Worm (Caenorhabditis elegans) whole organism, early embryonic: Measurements from ENCODE around the gene wdr-31.

Experiments
- ama-1 ChIP-seq: fragments of 150-350 bp; optimal IDR thresholded peaks from 2 replicates; lab custom pipeline; 2014
- ceh-36 ChIP-seq: sonication (generic microtip); optimal IDR thresholded peaks from 2 replicates; lab custom pipeline; 2016; ENCODE audit warnings: missing genetic modification characterization, inconsistent platforms, missing compliant biosample characterization
- ets-7 ChIP-seq: sonication (generic microtip); optimal IDR thresholded peaks from 2 replicates; lab custom pipeline; 2016; ENCODE audit warnings: missing genotype, missing genetic modification characterization, missing compliant biosample characterization
- flt-1 ChIP-seq: fragments of 200-800 bp; sonication (Bioruptor generic); IDR thresholded peaks from 2 replicates; pipeline ENCODE4 v1.3.6; 2022; ENCODE audit warnings: missing genetic modification characterization, missing compliant biosample characterization
- sea-1 ChIP-seq: fragments of 200-800 bp; sonication (Bioruptor generic); conservative IDR thresholded peaks from 2 replicates; pipeline ENCODE4 v1.3.6; 2022; ENCODE audit warnings: missing genetic modification characterization, missing compliant biosample characterization
- tbx-37 ChIP-seq: fragments of 200-800 bp; sonication (Bioruptor generic); conservative IDR thresholded peaks from 2 replicates; pipeline ENCODE4 v1.3.6; 2022; ENCODE audit warnings: missing genetic modification reagents, missing genetic modification characterization, missing compliant biosample characterization

DNA sequence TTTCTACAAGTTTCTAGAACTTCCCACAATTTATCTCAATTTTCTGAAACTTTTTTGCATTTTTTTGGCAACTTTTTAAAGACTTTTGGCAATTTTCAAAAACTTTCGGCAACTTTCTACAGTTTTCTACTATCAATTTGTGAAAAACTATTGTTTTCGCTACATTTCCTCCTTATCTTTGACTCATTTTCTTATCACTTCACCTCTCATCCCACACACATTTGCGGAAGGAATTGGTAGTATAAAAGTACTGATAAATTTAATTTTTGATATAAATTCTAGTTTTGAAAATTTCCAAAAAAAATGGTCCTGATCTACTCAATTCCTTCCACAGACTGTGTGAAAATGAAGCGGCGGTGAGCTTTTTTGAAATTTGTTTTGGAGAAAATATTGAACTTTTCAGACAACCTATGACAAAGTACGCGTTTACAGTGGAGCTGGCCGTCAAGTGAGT is 14.5 kb upstream of the wdr-31 start, which contains the start of gene F29A7.4:
- TF ChIP-seq flt-1 (GFP tag; lab: Robert Waterston, UW) (no peak), ets-7 (no peak), ceh-36 (tag; lab: Kevin White, UChicago) (no peak), ama-1 (lab: Kevin White, UChicago) (no peak), tbx-37 (no peak), sea-1 (no peak)
